Worm (Caenorhabditis elegans): Measurements from ENCODE around the gene bath-39.

The bath-39 gene

ce11 chrV:13497322-13497847, 38.1 kb downstream of the bath-39 start, which contains the start of the genes eea-1 and gut-2:
eea-1 (minus strand) TSS chrV:13497372.
gut-2 (plus strand) TSS chrV:13497690.
- TF ChIP-seq ces-1 (GFP tag; optimal IDR thresholded peaks at IDR 0.05) (peak; percentile 90), drap-1 (GFP tag; optimal IDR thresholded peaks at IDR 0.05) (no peak), pha-4 (tag; optimal IDR thresholded peaks at IDR 0.05) (peak; percentile 60), nhr-12 (tag; optimal IDR thresholded peaks at IDR 0.05) (no peak), mep-1 (tag; optimal IDR thresholded peaks at IDR 0.05) (peak; percentile 73), nhr-237 (tag; optimal IDR thresholded peaks at IDR 0.05) (peak; percentile 25), blmp-1 (tag; optimal IDR thresholded peaks at IDR 0.05) (no peak), ceh-83 (GFP tag; optimal IDR thresholded peaks at IDR 0.05) (no peak), lsy-2 (tag; optimal IDR thresholded peaks at IDR 0.05) (peak; percentile 22)

ce11 chrV:13499227-13499626, 40.0 kb downstream of the bath-39 start:
- no peak for TF ChIP-seq bed-3 (GFP tag; optimal IDR thresholded peaks at IDR 0.05)
- no peak for TF ChIP-seq lin-13 (tag; optimal IDR thresholded peaks at IDR 0.05)
- no peak for TF ChIP-seq nhr-28 (tag; optimal IDR thresholded peaks at IDR 0.05)
- TF ChIP-seq mep-1 (tag; optimal IDR thresholded peaks at IDR 0.05): no peak
- no peak for TF ChIP-seq nhr-237 (tag; optimal IDR thresholded peaks at IDR 0.05)
- TF ChIP-seq nhr-2 (tag; optimal IDR thresholded peaks at IDR 0.05): no peak
- TF ChIP-seq lsy-2 (tag; optimal IDR thresholded peaks at IDR 0.05): no peak
- TF ChIP-seq M03D4.4 (tag; optimal IDR thresholded peaks at IDR 0.05): no peak
- TF ChIP-seq elt-3 (tag; optimal IDR thresholded peaks at IDR 0.05): no peak
- no peak for TF ChIP-seq hlh-1 (tag; optimal IDR thresholded peaks at IDR 0.05)
- TF ChIP-seq sem-2 (GFP tag; optimal IDR thresholded peaks at IDR 0.05): no peak
- TF ChIP-seq sptf-1 (tag; optimal IDR thresholded peaks at IDR 0.05): no peak
- TF ChIP-seq ham-2 (GFP tag; optimal IDR thresholded peaks at IDR 0.05): no peak
- TF ChIP-seq ztf-11 (tag; optimal IDR thresholded peaks at IDR 0.05): no peak
- TF ChIP-seq tbx-8 (GFP tag; optimal IDR thresholded peaks at IDR 0.05): no peak

- TF ChIP-seq elt-1 (tag; optimal IDR thresholded peaks at IDR 0.05; ENCODE audit: borderline replicate concordance, insufficient read depth) (no peak), tbx-8 (GFP tag; optimal IDR thresholded peaks at IDR 0.05) (no peak), sem-2 (GFP tag; optimal IDR thresholded peaks at IDR 0.05) (no peak), nhr-237 (tag; optimal IDR thresholded peaks at IDR 0.05) (no peak), unc-39 (tag; optimal IDR thresholded peaks at IDR 0.05) (no peak), drap-1 (GFP tag; optimal IDR thresholded peaks at IDR 0.05) (no peak), M03D4.4 (tag; optimal IDR thresholded peaks at IDR 0.05) (no peak), flh-1 (GFP tag; optimal IDR thresholded peaks at IDR 0.05) (no peak), unc-120 (tag; optimal IDR thresholded peaks at IDR 0.05; ENCODE audit: poor library complexity, severe bottlenecking) (no peak), mls-2 (tag; optimal IDR thresholded peaks at IDR 0.05) (no peak), lsy-2 (tag; optimal IDR thresholded peaks at IDR 0.05) (no peak), nhr-76 (tag; optimal IDR thresholded peaks at IDR 0.05) (no peak), hlh-1 (tag; optimal IDR thresholded peaks at IDR 0.05) (no peak), mep-1 (tag; optimal IDR thresholded peaks at IDR 0.05) (no peak), unc-62 (GFP tag; optimal IDR thresholded peaks at IDR 0.05) (no peak), ceh-83 (GFP tag; optimal IDR thresholded peaks at IDR 0.05) (no peak), ceh-39 (tag; optimal IDR thresholded peaks at IDR 0.05) (no peak), bed-3 (GFP tag; optimal IDR thresholded peaks at IDR 0.05) (no peak)
These were observed 47.1 kb downstream of the bath-39 start, which contains the start of gene R11G10.4 for ce11 chrV:13506321-13506720. R11G10.4 (plus strand) TSS chrV:13506621.
